Worm (Caenorhabditis elegans): ENCODE data around the gene col-81.

Gene col-81

ce11 chrII:11045872-11046271, 32.3 kb upstream of the col-81 start, which contains the start of gene col-83:
Gene col-83, minus strand, starts transcription at chrII:11045972.
- TF ChIP-seq sem-2 (GFP tag; optimal IDR thresholded peaks at IDR 0.05) (no peak), cnd-1 (tag; optimal IDR thresholded peaks at IDR 0.05) (no peak), nhr-12 (tag; optimal IDR thresholded peaks at IDR 0.05) (no peak), flh-1 (GFP tag; optimal IDR thresholded peaks at IDR 0.05) (no peak), unc-62 (GFP tag; optimal IDR thresholded peaks at IDR 0.05) (no peak), tbx-8 (GFP tag; optimal IDR thresholded peaks at IDR 0.05) (no peak), mls-2 (tag; optimal IDR thresholded peaks at IDR 0.05) (no peak), drap-1 (GFP tag; optimal IDR thresholded peaks at IDR 0.05) (no peak)

ce11 chrII:11044193-11044568, 30.6 kb upstream of the col-81 start:
- TF ChIP-seq nhr-237 (tag; optimal IDR thresholded peaks at IDR 0.05) (no peak), sem-2 (GFP tag; optimal IDR thresholded peaks at IDR 0.05) (no peak), ces-1 (GFP tag; optimal IDR thresholded peaks at IDR 0.05) (no peak), nhr-76 (tag; optimal IDR thresholded peaks at IDR 0.05) (no peak), elt-1 (tag; optimal IDR thresholded peaks at IDR 0.05; ENCODE audit: borderline replicate concordance, insufficient read depth) (no peak)

- TF ChIP-seq sem-2 (GFP tag; optimal IDR thresholded peaks at IDR 0.05) (no peak), elt-1 (tag; optimal IDR thresholded peaks at IDR 0.05; ENCODE audit: borderline replicate concordance, insufficient read depth) (peak; percentile 97), zip-8 (tag; optimal IDR thresholded peaks at IDR 0.05) (peak; percentile 88)
These were observed 30.1 kb upstream of the col-81 start for ce11 chrII:11043546-11044192.

- peak; percentile 56 for TF ChIP-seq M03D4.4 (tag; optimal IDR thresholded peaks at IDR 0.05)
- peak; percentile 70 for TF ChIP-seq sptf-1 (tag; optimal IDR thresholded peaks at IDR 0.05)
- TF ChIP-seq unc-62 (GFP tag; optimal IDR thresholded peaks at IDR 0.05), result no peak
- peak; percentile 81 for TF ChIP-seq unc-120 (tag; optimal IDR thresholded peaks at IDR 0.05; ENCODE audit: poor library complexity, severe bottlenecking)
- no peak for TF ChIP-seq blmp-1 (tag; optimal IDR thresholded peaks at IDR 0.05)
- TF ChIP-seq ceh-43 (GFP tag; optimal IDR thresholded peaks at IDR 0.05), result no peak
- TF ChIP-seq lin-13 (tag; optimal IDR thresholded peaks at IDR 0.05), result peak; percentile 45
- TF ChIP-seq unc-39 (tag; optimal IDR thresholded peaks at IDR 0.05), result no peak
- peak; percentile 68 for TF ChIP-seq hlh-1 (tag; optimal IDR thresholded peaks at IDR 0.05)
- peak; percentile 81 for TF ChIP-seq ham-2 (GFP tag; optimal IDR thresholded peaks at IDR 0.05)
- no peak for TF ChIP-seq snpc-4 (tag; optimal IDR thresholded peaks at IDR 0.05)
- no peak for TF ChIP-seq tbx-8 (GFP tag; optimal IDR thresholded peaks at IDR 0.05)
- peak; percentile 30 for TF ChIP-seq pha-4 (tag; optimal IDR thresholded peaks at IDR 0.05)
- no peak for TF ChIP-seq nhr-76 (tag; optimal IDR thresholded peaks at IDR 0.05)
- TF ChIP-seq mls-2 (tag; optimal IDR thresholded peaks at IDR 0.05), result peak; percentile 71
- peak; percentile 9 for TF ChIP-seq ceh-83 (GFP tag; optimal IDR thresholded peaks at IDR 0.05)
- TF ChIP-seq nhr-237 (tag; optimal IDR thresholded peaks at IDR 0.05), result peak; percentile 3
- TF ChIP-seq nhr-28 (tag; optimal IDR thresholded peaks at IDR 0.05), result no peak
- peak; percentile 25 for TF ChIP-seq lsy-2 (tag; optimal IDR thresholded peaks at IDR 0.05)
- peak; percentile 84 for TF ChIP-seq ceh-39 (tag; optimal IDR thresholded peaks at IDR 0.05)
- no peak for TF ChIP-seq flh-1 (GFP tag; optimal IDR thresholded peaks at IDR 0.05)
- peak; percentile 42 for TF ChIP-seq ztf-11 (tag; optimal IDR thresholded peaks at IDR 0.05)
- peak; percentile 41 for TF ChIP-seq lin-32 (GFP tag; optimal IDR thresholded peaks at IDR 0.05)
- TF ChIP-seq elt-3 (tag; optimal IDR thresholded peaks at IDR 0.05), result no peak
- TF ChIP-seq mep-1 (tag; optimal IDR thresholded peaks at IDR 0.05), result peak; percentile 28
- TF ChIP-seq mab-5 (tag; optimal IDR thresholded peaks at IDR 0.05), result no peak
- TF ChIP-seq ces-1 (GFP tag; optimal IDR thresholded peaks at IDR 0.05), result peak; percentile 80
- peak; percentile 37 for TF ChIP-seq nhr-2 (tag; optimal IDR thresholded peaks at IDR 0.05)
- no peak for TF ChIP-seq nhr-12 (tag; optimal IDR thresholded peaks at IDR 0.05)
- peak; percentile 51 for TF ChIP-seq cnd-1 (tag; optimal IDR thresholded peaks at IDR 0.05)
- TF ChIP-seq sem-2 (GFP tag; optimal IDR thresholded peaks at IDR 0.05), result no peak
- TF ChIP-seq drap-1 (GFP tag; optimal IDR thresholded peaks at IDR 0.05), result peak; percentile 67
- TF ChIP-seq elt-1 (tag; optimal IDR thresholded peaks at IDR 0.05; ENCODE audit: borderline replicate concordance, insufficient read depth), result no peak
- no peak for TF ChIP-seq zip-8 (tag; optimal IDR thresholded peaks at IDR 0.05)
- TF ChIP-seq bed-3 (GFP tag; optimal IDR thresholded peaks at IDR 0.05), result no peak
These were observed 29.3 kb upstream of the col-81 start for ce11 chrII:11042878-11043331.
